Worm (Caenorhabditis elegans) whole organism, L2 larva: Measurements from ENCODE around the gene clec-56.

Experiments
- ceh-82 ChIP-seq: fragments of 150-350 bp; optimal IDR thresholded peaks from 2 replicates; lab custom pipeline; 2014; ENCODE audit warnings: missing biosample characterization, missing genetic modification characterization
- crh-2 ChIP-seq: sonication (generic microtip); optimal IDR thresholded peaks from 2 replicates; lab custom pipeline; 2017; ENCODE audit warnings: missing biosample characterization, missing genetic modification characterization
- lsy-2 ChIP-seq, 2 experiments: fragments of 150-350 bp in 1 of 2; sonication (generic microtip) in 1 of 2; optimal IDR thresholded peaks; 2 replicates each; lab custom pipeline; 2014 to 2017; ENCODE audit warnings: missing biosample characterization in 2 of 2, missing genetic modification characterization in 2 of 2
- ztf-11 ChIP-seq: sonication (generic microtip); optimal IDR thresholded peaks from 2 replicates; lab custom pipeline; 2017; ENCODE audit warnings: missing biosample characterization, missing genetic modification characterization

ce11 chrV:14436195-14436594 is 38.0 kb upstream of the clec-56 start:
- TF ChIP-seq ceh-82 (no peak), crh-2 (tag; lab: Kevin White, UChicago) (no peak), lsy-2 (tag; optimal IDR thresholded peaks at IDR 0.05; lab: Kevin White, UChicago) (no peak), ztf-11 (tag; lab: Kevin White, UChicago) (no peak)
